Worm (Caenorhabditis elegans) whole organism, late embryonic: Measurements from ENCODE around the gene F35F10.7.

Source experiments
- ceh-14 ChIP-seq: sonication (generic microtip); optimal IDR thresholded peaks from 2 replicates; lab custom pipeline; 2016; ENCODE audit warnings: missing genotype, missing genetic modification characterization, missing compliant biosample characterization
- ceh-19 ChIP-seq: fragments of 200-800 bp; sonication (Bioruptor generic); optimal IDR thresholded peaks from 2 replicates; lab custom pipeline; 2018; ENCODE audit warnings: mild to moderate bottlenecking, missing genetic modification characterization, missing compliant biosample characterization
- ceh-9 ChIP-seq: sonication (generic microtip); optimal IDR thresholded peaks from 2 replicates; lab custom pipeline; 2016; ENCODE audit warnings: mild to moderate bottlenecking, missing genetic modification characterization, inconsistent platforms, missing compliant biosample characterization
- fax-1 ChIP-seq: sonication (generic microtip); optimal IDR thresholded peaks from 2 replicates; lab custom pipeline; 2016; ENCODE audit warnings: missing genotype, missing genetic modification characterization, missing compliant biosample characterization
- fkh-10 ChIP-seq: fragments of 150-350 bp; optimal IDR thresholded peaks from 2 replicates; lab custom pipeline; 2014; ENCODE audit warnings: missing biosample characterization, missing genetic modification reagents, missing genetic modification characterization
- hlh-30 ChIP-seq: sonication (generic microtip); optimal IDR thresholded peaks from 2 replicates; lab custom pipeline; 2017; ENCODE audit warnings: antibody characterized with exemption, missing genetic modification characterization, missing compliant biosample characterization; ENCODE audit not compliant: insufficient read depth
- pag-3 ChIP-seq: sonication (generic microtip); optimal IDR thresholded peaks from 2 replicates; lab custom pipeline; 2016; ENCODE audit warnings: missing compliant biosample characterization, missing genetic modification characterization, borderline replicate concordance
- ref-2 ChIP-seq: sonication (generic microtip); optimal IDR thresholded peaks from 2 replicates; lab custom pipeline; 2016; ENCODE audit warnings: missing genetic modification characterization, missing compliant biosample characterization
- rnt-1 ChIP-seq: sonication (generic microtip); optimal IDR thresholded peaks from 2 replicates; lab custom pipeline; 2016; ENCODE audit warnings: missing genetic modification characterization, missing compliant biosample characterization
- tbx-2 ChIP-seq: sonication (generic microtip); optimal IDR thresholded peaks from 2 replicates; lab custom pipeline; 2016; ENCODE audit warnings: missing genetic modification characterization, missing compliant biosample characterization

DNA sequence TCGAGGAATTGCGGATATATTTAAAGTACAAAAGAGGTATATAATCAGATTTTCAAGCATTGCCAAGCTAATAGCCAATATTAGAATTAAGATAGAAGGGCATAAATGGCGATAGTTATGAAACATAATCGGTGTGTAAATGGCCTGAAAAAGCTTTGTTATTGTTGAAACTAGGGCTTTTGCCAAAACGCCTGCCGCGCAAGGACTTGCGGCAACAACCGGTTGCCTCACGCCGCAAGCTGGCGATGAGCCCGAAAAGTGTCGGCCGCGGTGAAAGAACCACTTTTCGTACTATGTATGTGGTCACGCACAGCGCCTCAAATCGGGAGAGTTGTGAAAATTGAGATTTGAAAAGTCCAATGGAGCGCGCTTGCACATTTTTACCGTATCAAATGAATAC is 12.2 kb upstream of the F35F10.7 start:
- TF ChIP-seq ceh-19 (no peak), ref-2 (no peak), pag-3 (tag; lab: Kevin White, UChicago) (no peak), hlh-30 (tag; lab: Kevin White, UChicago) (no peak), tbx-2 (tag; lab: Kevin White, UChicago) (no peak), fkh-10 (no peak), ceh-14 (tag; lab: Kevin White, UChicago) (no peak), ceh-9 (tag; lab: Kevin White, UChicago) (no peak), fax-1 (no peak), rnt-1 (no peak)
